Worm (Caenorhabditis elegans) whole organism, L4 larva: ENCODE results near the gene gem-1.

Source experiments
- F10B5.3 ChIP-seq: sonication (generic microtip); optimal IDR thresholded peaks from 2 replicates; lab custom pipeline; 2016; ENCODE audit warnings: mild to moderate bottlenecking, missing genetic modification characterization, missing compliant biosample characterization
- F44E2.7 ChIP-seq: fragments of 200-800 bp; sonication (Bioruptor generic); IDR thresholded peaks from 2 replicates; pipeline ENCODE4 v2.1.2; 2022; ENCODE audit warnings: missing genetic modification characterization, missing compliant biosample characterization
- R02D3.7 ChIP-seq: fragments of 150-350 bp; sonication (generic microtip); optimal IDR thresholded peaks from 3 replicates; lab custom pipeline; 2014; ENCODE audit warnings: missing biosample characterization, missing genetic modification characterization
- T26A8.4 ChIP-seq: fragments of 200-800 bp; sonication (Bioruptor generic); IDR thresholded peaks from 2 replicates; pipeline ENCODE4 v1.3.6; 2022; ENCODE audit warnings: missing genetic modification characterization, missing compliant biosample characterization
- Y105C5A.15 ChIP-seq: fragments of 200-800 bp; sonication (Bioruptor generic); IDR thresholded peaks from 2 replicates; pipeline ENCODE4 v1.3.6; 2022; ENCODE audit warnings: missing genetic modification characterization, missing compliant biosample characterization
- Y48G9A.11 ChIP-seq: fragments of 200-800 bp; sonication (Bioruptor generic); IDR thresholded peaks from 2 replicates; pipeline ENCODE4 v1.3.6; 2022; ENCODE audit warnings: missing genetic modification reagents, missing genetic modification characterization, missing compliant biosample characterization
- Y75B8A.6 ChIP-seq: fragments of 200-800 bp; sonication (Bioruptor generic); IDR thresholded peaks from 2 replicates; pipeline ENCODE4 v1.3.6; 2022; ENCODE audit warnings: missing genetic modification reagents, missing genetic modification characterization, missing compliant biosample characterization
- ZK337.2 ChIP-seq: fragments of 200-800 bp; sonication (Bioruptor generic); IDR thresholded peaks from 2 replicates; pipeline ENCODE4 v1.3.6; 2022; ENCODE audit warnings: missing genetic modification reagents, missing genetic modification characterization, missing compliant biosample characterization
- ama-1 ChIP-seq: fragments of 150-350 bp; optimal IDR thresholded peaks from 2 replicates; lab custom pipeline; 2014; ENCODE audit warnings: inconsistent platforms, mixed read lengths
- attf-4 ChIP-seq: sonication (generic microtip); optimal IDR thresholded peaks from 3 replicates; lab custom pipeline; 2017; ENCODE audit warnings: missing biosample characterization, missing genetic modification characterization
- ceh-32 ChIP-seq: sonication (generic microtip); optimal IDR thresholded peaks from 2 replicates; lab custom pipeline; 2016; ENCODE audit warnings: mild to moderate bottlenecking, missing genetic modification characterization, missing compliant biosample characterization; ENCODE audit not compliant: poor library complexity
- ceh-82 ChIP-seq: sonication (generic microtip); optimal IDR thresholded peaks from 2 replicates; lab custom pipeline; 2017; ENCODE audit warnings: missing biosample characterization, missing genetic modification characterization
- ces-1 ChIP-seq: fragments of 150-350 bp; sonication (generic microtip); optimal IDR thresholded peaks from 4 replicates; lab custom pipeline; 2014; ENCODE audit warnings: missing biosample characterization, missing genetic modification reagents, missing genetic modification characterization
- cey-2 ChIP-seq: sonication (generic microtip); optimal IDR thresholded peaks from 3 replicates; lab custom pipeline; 2017; ENCODE audit warnings: missing genetic modification characterization, mild to moderate bottlenecking, missing compliant biosample characterization, antibody characterized with exemption, borderline replicate concordance; ENCODE audit not compliant: insufficient read depth
- ctbp-1 ChIP-seq: fragments of 200-800 bp; sonication (Bioruptor generic); IDR thresholded peaks from 2 replicates; pipeline ENCODE4 v1.3.6; 2022; ENCODE audit warnings: missing genetic modification reagents, missing genetic modification characterization, missing compliant biosample characterization
- daf-12 ChIP-seq: fragments of 150-350 bp; optimal IDR thresholded peaks from 2 replicates; lab custom pipeline; 2014; ENCODE audit warnings: missing biosample characterization, missing genetic modification reagents, missing genetic modification characterization
- daf-16 ChIP-seq, 3 experiments: sonication (generic microtip); optimal IDR thresholded peaks; 2 replicates each; lab custom pipeline; 2016 to 2017; ENCODE audit warnings: missing genetic modification characterization in 3 of 3, missing genetic modification reagents in 3 of 3, mild to moderate bottlenecking in 2 of 3, missing compliant biosample characterization in 2 of 3, missing biosample characterization in 1 of 3, moderate library complexity in 1 of 3
- daf-19 ChIP-seq: fragments of 200-800 bp; sonication (Bioruptor generic); conservative IDR thresholded peaks from 2 replicates; pipeline ENCODE4 v1.3.6; 2022; ENCODE audit warnings: missing genetic modification characterization, missing compliant biosample characterization
- dpl-1 ChIP-seq: fragments of 150-350 bp; optimal IDR thresholded peaks from 2 replicates; lab custom pipeline; 2014; ENCODE audit warnings: missing biosample characterization, missing genetic modification reagents, missing genetic modification characterization
- duxl-1 ChIP-seq: sonication (generic microtip); optimal IDR thresholded peaks from 2 replicates; lab custom pipeline; 2016; ENCODE audit warnings: mild to moderate bottlenecking, missing genetic modification characterization, moderate library complexity, missing compliant biosample characterization; ENCODE audit not compliant: poor library complexity
- dve-1 ChIP-seq: sonication (generic microtip); optimal IDR thresholded peaks from 2 replicates; lab custom pipeline; 2017; ENCODE audit warnings: antibody characterized with exemption, mild to moderate bottlenecking, missing genetic modification characterization, missing compliant biosample characterization; ENCODE audit not compliant: insufficient read depth
- fos-1 ChIP-seq: fragments of 150-350 bp; optimal IDR thresholded peaks from 2 replicates; lab custom pipeline; 2014; ENCODE audit warnings: missing biosample characterization, missing genetic modification characterization
- hif-1 ChIP-seq, 2 experiments: sonication (generic microtip); optimal IDR thresholded peaks; 2 replicates each; lab custom pipeline; 2016 to 2017; ENCODE audit warnings: missing compliant biosample characterization in 2 of 2, missing genetic modification characterization in 2 of 2, missing genetic modification reagents in 2 of 2, missing genotype in 2 of 2, mild to moderate bottlenecking in 1 of 2
- hlh-11 ChIP-seq: fragments of 200-800 bp; sonication (Bioruptor generic); optimal IDR thresholded peaks from 2 replicates; lab custom pipeline; 2018; ENCODE audit warnings: mild to moderate bottlenecking, missing genetic modification characterization, missing compliant biosample characterization
- jun-1 ChIP-seq: fragments of 150-350 bp; optimal IDR thresholded peaks from 2 replicates; lab custom pipeline; 2014; ENCODE audit warnings: missing biosample characterization, missing genetic modification reagents, missing genetic modification characterization
- lin-1 ChIP-seq: fragments of 200-800 bp; sonication (Bioruptor generic); IDR thresholded peaks from 2 replicates; pipeline ENCODE4 v1.3.6; 2022; ENCODE audit warnings: missing genetic modification reagents, missing genetic modification characterization, missing compliant biosample characterization
- lin-13 ChIP-seq: fragments of 150-350 bp; optimal IDR thresholded peaks from 2 replicates; lab custom pipeline; 2014; ENCODE audit warnings: missing biosample characterization, missing genetic modification reagents, missing genetic modification characterization
- lin-15B ChIP-seq: fragments of 150-350 bp; sonication (generic microtip); optimal IDR thresholded peaks from 3 replicates; lab custom pipeline; 2014; ENCODE audit warnings: missing biosample characterization, missing genetic modification characterization
- lin-29 ChIP-seq: fragments of 200-800 bp; sonication (Bioruptor generic); IDR thresholded peaks from 2 replicates; pipeline ENCODE4 v1.3.6; 2022; ENCODE audit warnings: missing genetic modification reagents, missing genetic modification characterization, missing compliant biosample characterization
- lir-3 ChIP-seq: sonication (generic microtip); optimal IDR thresholded peaks from 2 replicates; lab custom pipeline; 2016; ENCODE audit warnings: mild to moderate bottlenecking, missing genetic modification characterization, missing compliant biosample characterization
- madf-9 ChIP-seq: fragments of 200-800 bp; sonication (Bioruptor generic); conservative IDR thresholded peaks from 2 replicates; pipeline ENCODE4 v1.3.6; 2022; ENCODE audit warnings: missing genetic modification reagents, missing genetic modification characterization, missing compliant biosample characterization
- mdl-1 ChIP-seq, 2 experiments: fragments of 150-350 bp in 1 of 2; sonication (generic microtip) in 1 of 2; optimal IDR thresholded peaks; 2 replicates each; lab custom pipeline; 2014 to 2017; ENCODE audit warnings: missing biosample characterization in 2 of 2, missing genetic modification characterization in 2 of 2
- mdt-29 ChIP-seq: fragments of 200-800 bp; sonication (Bioruptor generic); IDR thresholded peaks from 2 replicates; pipeline ENCODE4 v1.3.6; 2022; ENCODE audit warnings: missing genetic modification reagents, missing genetic modification characterization, missing compliant biosample characterization
- mes-2 ChIP-seq: sonication (generic microtip); optimal IDR thresholded peaks from 2 replicates; lab custom pipeline; 2016; ENCODE audit warnings: missing genotype, mild to moderate bottlenecking, missing genetic modification characterization, missing compliant biosample characterization; ENCODE audit not compliant: poor library complexity, severe bottlenecking
- mxl-2 ChIP-seq: fragments of 200-800 bp; sonication (Bioruptor generic); conservative IDR thresholded peaks from 2 replicates; pipeline ENCODE4 v1.3.6; 2022; ENCODE audit warnings: missing genetic modification reagents, missing genetic modification characterization, missing compliant biosample characterization
- nhr-11 ChIP-seq: fragments of 150-350 bp; optimal IDR thresholded peaks from 2 replicates; lab custom pipeline; 2014; ENCODE audit warnings: missing biosample characterization, missing genetic modification characterization
- nhr-25 ChIP-seq: sonication (generic microtip); optimal IDR thresholded peaks from 2 replicates; lab custom pipeline; 2017; ENCODE audit warnings: missing genetic modification characterization, mild to moderate bottlenecking, missing compliant biosample characterization, antibody characterized with exemption, moderate library complexity, borderline replicate concordance; ENCODE audit not compliant: insufficient read depth
- nhr-41 ChIP-seq: fragments of 200-800 bp; sonication (Bioruptor generic); IDR thresholded peaks from 2 replicates; pipeline ENCODE4 v1.3.6; 2022; ENCODE audit warnings: missing genetic modification reagents, missing genetic modification characterization, missing compliant biosample characterization
- nhr-76 ChIP-seq: fragments of 150-350 bp; optimal IDR thresholded peaks from 2 replicates; lab custom pipeline; 2014; ENCODE audit warnings: missing biosample characterization, missing genetic modification characterization
- nhr-77 ChIP-seq: fragments of 150-350 bp; optimal IDR thresholded peaks from 2 replicates; lab custom pipeline; 2014; ENCODE audit warnings: missing biosample characterization, missing genetic modification characterization
- php-3 ChIP-seq: fragments of 200-800 bp; sonication (Bioruptor generic); IDR thresholded peaks from 2 replicates; pipeline ENCODE4 v1.3.6; 2022; ENCODE audit warnings: missing genetic modification reagents, missing genetic modification characterization, missing compliant biosample characterization
- rbr-2 ChIP-seq: sonication (generic microtip); optimal IDR thresholded peaks from 2 replicates; lab custom pipeline; 2016; ENCODE audit warnings: missing genotype, missing genetic modification characterization, missing compliant biosample characterization
- skn-1 ChIP-seq: fragments of 150-350 bp; optimal IDR thresholded peaks from 2 replicates; lab custom pipeline; 2014; ENCODE audit warnings: missing biosample characterization, missing genetic modification characterization
- unc-130 ChIP-seq: sonication (generic microtip); optimal IDR thresholded peaks from 2 replicates; lab custom pipeline; 2016; ENCODE audit warnings: missing genetic modification reagents, missing genetic modification characterization, missing compliant biosample characterization
- unc-39 ChIP-seq: sonication (generic microtip); optimal IDR thresholded peaks from 2 replicates; lab custom pipeline; 2017; ENCODE audit warnings: missing biosample characterization, missing genetic modification characterization
- vab-7 ChIP-seq: fragments of 200-800 bp; sonication (Bioruptor generic); IDR thresholded peaks from 2 replicates; pipeline ENCODE4 v1.3.6; 2022; ENCODE audit warnings: missing genetic modification reagents, missing genetic modification characterization, missing compliant biosample characterization
- zag-1 ChIP-seq: fragments of 150-350 bp; optimal IDR thresholded peaks from 2 replicates; lab custom pipeline; 2014; ENCODE audit warnings: missing biosample characterization, missing genetic modification characterization
- zfp-2 ChIP-seq: sonication (generic microtip); optimal IDR thresholded peaks from 2 replicates; lab custom pipeline; 2016; ENCODE audit warnings: mild to moderate bottlenecking, missing genetic modification characterization, missing compliant biosample characterization
- zip-11 ChIP-seq: fragments of 200-800 bp; sonication (Bioruptor generic); IDR thresholded peaks from 2 replicates; pipeline ENCODE4 v1.3.6; 2022; ENCODE audit warnings: missing genetic modification characterization, missing compliant biosample characterization
- ztf-7 ChIP-seq: fragments of 150-350 bp; optimal IDR thresholded peaks from 2 replicates; lab custom pipeline; 2014; ENCODE audit warnings: missing biosample characterization, missing genetic modification characterization

Gene gem-1

DNA sequence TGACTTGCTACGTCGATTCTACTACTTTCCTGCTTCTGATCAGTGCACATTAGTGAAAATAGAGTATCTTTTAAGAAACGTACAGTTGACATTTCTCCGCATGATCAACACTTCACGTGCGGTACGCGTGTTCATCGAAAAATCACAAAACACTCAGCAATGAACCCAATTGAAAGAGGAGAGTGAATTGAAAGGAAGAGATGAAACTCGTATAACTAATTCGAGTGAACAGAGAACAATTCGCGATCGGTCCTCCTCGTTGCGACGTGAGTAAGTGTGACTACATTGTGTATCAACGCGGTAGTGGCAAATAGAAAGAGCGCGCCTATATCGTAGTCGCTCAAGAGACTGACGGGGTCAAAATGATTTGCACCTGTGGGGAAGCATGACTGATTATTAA, 23.3 kb downstream of the gem-1 start (continued):
- TF ChIP-seq F10B5.3 (no peak), ZK337.2 (GFP tag; lab: Robert Waterston, UW) (no peak), nhr-76 (tag; lab: Kevin White, UChicago) (no peak), ama-1 (lab: Kevin White, UChicago) (no peak), ctbp-1 (GFP tag; lab: Robert Waterston, UW) (no peak), mdl-1 (tag; optimal IDR thresholded peaks at IDR 0.05; lab: Kevin White, UChicago) (peak; percentile 39 to 85), madf-9 (GFP tag; lab: Robert Waterston, UW) (no peak), hif-1 (tag; optimal IDR thresholded peaks at IDR 0.05; lab: Kevin White, UChicago) (peak; percentile 18 to 75), jun-1 (tag; lab: Kevin White, UChicago) (no peak), hlh-11 (tag; lab: Kevin White, UChicago) (peak; percentile 92), cey-2 (tag; lab: Kevin White, UChicago) (peak; percentile 28), php-3 (GFP tag; lab: Robert Waterston, UW) (0 out of 2 replicates have a peak, but pooled peaks have one; percentile 36), lin-13 (GFP tag; lab: Kevin White, UChicago) (no peak), daf-12 (no peak), zip-11 (GFP tag; lab: Robert Waterston, UW) (no peak), lir-3 (tag; lab: Kevin White, UChicago) (no peak), Y75B8A.6 (GFP tag; lab: Robert Waterston, UW) (no peak), mxl-2 (GFP tag; lab: Robert Waterston, UW) (peak; percentile 99), rbr-2 (tag; lab: Kevin White, UChicago) (no peak), ztf-7 (tag; lab: Kevin White, UChicago) (peak; percentile 41), dve-1 (tag; lab: Kevin White, UChicago) (peak; percentile 90), lin-29 (0 out of 2 replicates have a peak, but pooled peaks have one; percentile 30), fos-1 (tag; lab: Kevin White, UChicago) (no peak), lin-1 (0 out of 2 replicates have a peak, but pooled peaks have one; percentile 21), unc-39 (tag; lab: Kevin White, UChicago) (no peak), zfp-2 (no peak), nhr-11 (tag; lab: Kevin White, UChicago) (peak; percentile 57), Y48G9A.11 (GFP tag; lab: Robert Waterston, UW) (no peak), nhr-77 (tag; lab: Kevin White, UChicago) (peak; percentile 79), nhr-25 (tag; lab: Kevin White, UChicago) (peak; percentile 57), T26A8.4 (GFP tag; lab: Robert Waterston, UW) (peak; percentile 52), nhr-41 (0 out of 2 replicates have a peak, but pooled peaks have one; percentile 6), daf-19 (GFP tag; lab: Robert Waterston, UW) (no peak), R02D3.7 (tag; lab: Kevin White, UChicago) (no peak), ceh-82 (tag; lab: Kevin White, UChicago) (no peak), attf-4 (tag; lab: Kevin White, UChicago) (no peak), ceh-32 (tag; lab: Kevin White, UChicago) (no peak), dpl-1 (GFP tag; lab: Kevin White, UChicago) (no peak), unc-130 (GFP tag; lab: Kevin White, UChicago) (no peak), mdt-29 (no peak), mes-2 (tag; lab: Kevin White, UChicago) (peak; percentile 40), duxl-1 (peak; percentile 28), lin-15B (tag; lab: Kevin White, UChicago) (no peak), zag-1 (no peak), F44E2.7 (no peak), ces-1 (GFP tag; lab: Kevin White, UChicago) (no peak), Y105C5A.15 (no peak), daf-16 (GFP tag; optimal IDR thresholded peaks at IDR 0.05; lab: Kevin White, UChicago) (peak in 1 of 2 experiments; percentile 21), daf-16 (tag; optimal IDR thresholded peaks at IDR 0.05; lab: Kevin White, UChicago) (peak; percentile 76), vab-7 (GFP tag; lab: Robert Waterston, UW) (no peak), skn-1 (tag; lab: Kevin White, UChicago) (no peak)
